Worm (Caenorhabditis elegans): ENCODE results near the gene Y62H9A.13.

The Y62H9A.13 gene

DNA sequence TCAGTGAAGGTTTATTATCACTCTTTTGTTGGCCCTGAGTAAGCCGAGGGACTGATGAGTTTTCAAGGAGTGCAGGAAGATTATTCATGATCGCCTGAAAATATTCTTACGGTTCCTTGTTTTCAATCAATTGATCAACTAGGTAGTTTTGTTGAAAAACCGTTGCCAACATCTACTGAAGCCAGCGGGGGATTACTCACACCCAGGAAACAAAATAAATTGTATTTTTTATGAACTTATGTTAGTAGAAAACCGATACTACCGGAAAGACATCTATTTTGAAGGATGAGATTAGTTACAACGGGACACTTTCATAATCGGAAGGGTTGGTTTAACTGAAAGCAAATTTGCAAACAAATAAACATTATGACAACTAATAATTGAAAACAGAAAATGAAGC, 38.7 kb upstream of the Y62H9A.13 start, which contains the start of gene Y62H9A.2:
Gene Y62H9A.2 (minus strand): TSS at position 101 of the 400 bp plus-strand sequence.
- no peak for TF ChIP-seq ceh-24 (tag; optimal IDR thresholded peaks at IDR 0.05)
- no peak for TF ChIP-seq mec-3 (tag; optimal IDR thresholded peaks at IDR 0.05; ENCODE audit: borderline replicate concordance)
- no peak for TF ChIP-seq gmeb-2 (tag; optimal IDR thresholded peaks at IDR 0.05)
- no peak for TF ChIP-seq T23F11.4 (GFP tag; optimal IDR thresholded peaks at IDR 0.05)
- no peak for TF ChIP-seq rnt-1 (tag; optimal IDR thresholded peaks at IDR 0.05)
- no peak for TF ChIP-seq K09A11.1 (tag; optimal IDR thresholded peaks at IDR 0.05; ENCODE audit: insufficient read depth)
- no peak for TF ChIP-seq npax-4 (tag; optimal IDR thresholded peaks at IDR 0.05)
- no peak for TF ChIP-seq ceh-45 (GFP tag; IDR thresholded peaks at IDR 0.05)
- no peak for TF ChIP-seq ztf-16 (tag; optimal IDR thresholded peaks at IDR 0.05)

DNA sequence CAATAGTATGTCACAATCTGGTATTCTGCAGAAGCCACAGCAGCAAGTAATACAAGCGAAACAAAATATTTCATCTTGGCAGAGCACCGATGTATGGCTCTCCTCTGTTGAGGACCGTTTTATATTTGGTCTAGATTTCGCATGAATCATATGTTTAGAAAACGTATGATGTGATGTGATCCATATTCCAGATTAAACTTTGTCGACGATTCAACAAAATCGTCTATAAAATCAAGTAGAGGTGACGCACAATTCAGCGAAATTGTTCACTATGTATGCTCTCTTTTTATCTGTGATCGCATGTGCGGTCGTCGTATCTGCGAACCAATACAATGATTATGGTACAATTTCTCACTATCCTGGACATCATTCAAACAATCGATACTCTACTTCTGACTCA, 36.9 kb upstream of the Y62H9A.13 start, which contains the start of the genes Y62H9A.3 and Y62H9A.4:
Gene Y62H9A.3 (minus strand): TSS at position 101 of the 400 bp plus-strand sequence.
Gene Y62H9A.4 (plus strand): TSS at position 256 of the 400 bp plus-strand sequence.
- TF ChIP-seq hlh-30 (tag; optimal IDR thresholded peaks at IDR 0.05; ENCODE audit: insufficient read depth), result no peak
- TF ChIP-seq ref-2 (tag; optimal IDR thresholded peaks at IDR 0.05), result no peak
- no peak for TF ChIP-seq hlh-8 (tag; optimal IDR thresholded peaks at IDR 0.05)
- TF ChIP-seq ceh-22 (tag; optimal IDR thresholded peaks at IDR 0.05), result no peak
- no peak for TF ChIP-seq nfya-1 (tag; optimal IDR thresholded peaks at IDR 0.05)
- TF ChIP-seq ceh-34 (tag; optimal IDR thresholded peaks at IDR 0.05), result no peak
- no peak for TF ChIP-seq fkh-10 (GFP tag; optimal IDR thresholded peaks at IDR 0.05)
- TF ChIP-seq eyg-1 (tag; optimal IDR thresholded peaks at IDR 0.05), result no peak
- TF ChIP-seq ets-4 (tag; optimal IDR thresholded peaks at IDR 0.05), result no peak
- TF ChIP-seq tbx-2 (tag; optimal IDR thresholded peaks at IDR 0.05), result no peak
- no peak for TF ChIP-seq madf-2 (tag; optimal IDR thresholded peaks at IDR 0.05)
- no peak for TF ChIP-seq pha-2 (tag; optimal IDR thresholded peaks at IDR 0.05)
- TF ChIP-seq Y22D7AL.16 (tag; optimal IDR thresholded peaks at IDR 0.05), result no peak
- no peak for TF ChIP-seq ceh-48 (tag; optimal IDR thresholded peaks at IDR 0.05)
- no peak for TF ChIP-seq lim-6 (tag; optimal IDR thresholded peaks at IDR 0.05)
- TF ChIP-seq C38D4.7 (GFP tag; optimal IDR thresholded peaks at IDR 0.05), result no peak
- no peak for TF ChIP-seq dmd-4 (tag; optimal IDR thresholded peaks at IDR 0.05; ENCODE audit: borderline replicate concordance)

DNA sequence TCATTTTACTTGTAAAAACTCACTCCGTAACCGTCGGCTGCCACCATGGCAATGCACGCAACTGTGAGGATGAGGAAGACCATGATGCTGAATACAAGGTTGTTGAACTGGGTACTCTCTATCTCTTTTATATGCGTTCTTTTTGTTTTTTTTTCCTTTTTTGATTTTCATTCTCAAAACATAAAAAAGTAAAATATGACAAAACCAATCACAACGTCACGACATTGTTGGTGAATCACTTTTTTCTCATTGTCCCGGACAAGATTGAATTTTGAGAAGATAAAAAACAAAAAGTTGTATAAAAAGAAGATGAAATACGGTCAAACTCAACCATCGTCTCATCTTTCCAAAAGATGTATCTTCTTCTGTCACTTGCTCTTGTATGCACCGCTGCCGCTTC, 34.0 kb upstream of the Y62H9A.13 start, which contains the start of the genes Y62H9A.5 and ule-5:
Gene Y62H9A.5 (minus strand): TSS at position 101 of the 400 bp plus-strand sequence.
Gene ule-5 (plus strand): TSS at position 328 of the 400 bp plus-strand sequence.
- no peak for TF ChIP-seq pros-1 (tag; optimal IDR thresholded peaks at IDR 0.05)
- TF ChIP-seq ceh-9 (tag; optimal IDR thresholded peaks at IDR 0.05), result no peak
- no peak for TF ChIP-seq Y22D7AL.16 (tag; optimal IDR thresholded peaks at IDR 0.05)
- TF ChIP-seq syd-9 (tag; optimal IDR thresholded peaks at IDR 0.05), result no peak
- no peak for TF ChIP-seq ama-1 (optimal IDR thresholded peaks at IDR 0.05)
- no peak for TF ChIP-seq ztf-16 (tag; optimal IDR thresholded peaks at IDR 0.05)

DNA sequence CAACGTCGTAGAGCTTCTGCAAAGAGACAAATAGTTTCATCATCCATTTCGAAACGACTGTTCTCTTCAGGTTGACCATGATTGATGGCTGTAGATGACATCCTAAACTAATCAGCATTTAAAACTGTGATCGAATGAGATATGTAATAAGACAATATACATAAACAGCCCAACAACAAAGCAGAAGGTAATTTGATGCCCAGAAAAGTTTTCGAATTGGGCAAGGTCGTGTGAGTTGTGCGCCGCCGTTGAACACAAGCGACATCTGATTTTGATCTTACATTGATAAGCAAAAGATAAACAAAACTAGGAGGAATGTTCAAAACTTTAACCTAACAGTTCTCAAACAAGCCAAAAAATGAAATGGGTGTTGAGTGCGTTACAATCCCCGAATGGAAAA, 31.2 kb upstream of the Y62H9A.13 start, which contains the start of gene Y62H9A.7:
Gene Y62H9A.7 (minus strand): TSS at position 101 of the 400 bp plus-strand sequence.
- TF ChIP-seq dve-1 (tag; optimal IDR thresholded peaks at IDR 0.05) (no peak), rnt-1 (tag; optimal IDR thresholded peaks at IDR 0.05) (no peak), hlh-15 (tag; optimal IDR thresholded peaks at IDR 0.05) (no peak), C08G9.2 (tag; optimal IDR thresholded peaks at IDR 0.05) (no peak), fkh-6 (tag; optimal IDR thresholded peaks at IDR 0.05) (no peak), nfya-1 (tag; optimal IDR thresholded peaks at IDR 0.05) (no peak), ceh-18 (tag; optimal IDR thresholded peaks at IDR 0.05) (no peak)

DNA sequence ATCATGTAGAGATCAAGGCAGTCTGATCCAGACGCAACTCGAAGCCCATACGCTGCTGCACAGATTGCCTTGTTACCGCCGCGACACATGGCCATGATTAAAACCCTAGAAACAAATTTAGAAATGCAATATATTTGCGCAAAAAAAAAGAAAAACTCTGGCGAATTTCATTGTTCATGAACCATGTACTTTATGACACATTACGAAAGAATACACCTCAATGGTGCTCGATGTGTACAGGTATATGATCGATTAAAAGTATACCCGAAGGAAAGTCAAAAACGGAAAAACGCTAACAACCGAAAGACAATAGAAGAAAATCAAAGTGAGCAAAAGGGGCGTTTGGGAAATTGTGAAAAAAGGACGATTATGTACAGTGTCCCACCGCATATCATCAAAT, 24.5 kb upstream of the Y62H9A.13 start, which contains the start of gene Y62H9A.8:
Gene Y62H9A.8 (minus strand): TSS at position 101 of the 400 bp plus-strand sequence.
- TF ChIP-seq ceh-31 (tag; optimal IDR thresholded peaks at IDR 0.05) (no peak), pha-4 (tag; optimal IDR thresholded peaks at IDR 0.05) (no peak), sox-4 (tag; optimal IDR thresholded peaks at IDR 0.05) (no peak), eyg-1 (tag; optimal IDR thresholded peaks at IDR 0.05) (no peak), sox-2 (GFP tag; IDR thresholded peaks at IDR 0.05) (no peak), hlh-15 (tag; optimal IDR thresholded peaks at IDR 0.05) (no peak), nfya-1 (tag; optimal IDR thresholded peaks at IDR 0.05) (no peak), gmeb-2 (tag; optimal IDR thresholded peaks at IDR 0.05) (no peak), unc-3 (GFP tag; conservative IDR thresholded peaks at IDR 0.05) (no peak), unc-3 (tag; optimal IDR thresholded peaks at IDR 0.05) (no peak), ceh-9 (tag; optimal IDR thresholded peaks at IDR 0.05) (no peak), pat-9 (tag; optimal IDR thresholded peaks at IDR 0.05) (no peak), nhr-232 (tag; optimal IDR thresholded peaks at IDR 0.05) (no peak), ref-2 (tag; optimal IDR thresholded peaks at IDR 0.05) (no peak), madf-2 (tag; optimal IDR thresholded peaks at IDR 0.05) (no peak), che-1 (tag; optimal IDR thresholded peaks at IDR 0.05) (no peak), F13H6.1 (tag; optimal IDR thresholded peaks at IDR 0.05) (no peak), pha-2 (tag; optimal IDR thresholded peaks at IDR 0.05) (no peak), unc-42 (tag; optimal IDR thresholded peaks at IDR 0.05) (no peak)

Measured in whole organism, late embryonic.